Fruit fly (Drosophila melanogaster) whole organism, embryonic: Measurements from ENCODE around the gene Lrrk.

ENCODE experiments used
- CG10979 ChIP-seq: fragments of 200-800 bp; sonication (Bioruptor generic); optimal IDR thresholded peaks from 2 replicates; lab custom pipeline; 2018; ENCODE audit warnings: missing biosample characterization, mild to moderate bottlenecking, missing genetic modification characterization, moderate library complexity
- CG11085 ChIP-seq: fragments of 200-800 bp; sonication (Bioruptor generic); IDR thresholded peaks from 2 replicates; pipeline ENCODE4 v1.3.6; 2022; ENCODE audit warnings: missing biosample characterization, missing genetic modification characterization
- CG11723 ChIP-seq: fragments of 200-800 bp; sonication (Bioruptor generic); optimal IDR thresholded peaks from 2 replicates; lab custom pipeline; 2017; ENCODE audit warnings: missing biosample characterization, mild to moderate bottlenecking, missing genetic modification characterization
- CG13775 ChIP-seq: fragments of 200-800 bp; sonication (Bioruptor generic); optimal IDR thresholded peaks from 3 replicates; lab custom pipeline; 2017; ENCODE audit warnings: missing biosample characterization, mild to moderate bottlenecking, missing genetic modification characterization
- CG13894 ChIP-seq: fragments of 200-800 bp; sonication (Bioruptor generic); optimal IDR thresholded peaks from 3 replicates; lab custom pipeline; 2018; ENCODE audit warnings: missing biosample characterization, mild to moderate bottlenecking, missing genetic modification characterization, moderate library complexity
- CG1529 ChIP-seq: fragments of 200-800 bp; sonication (Bioruptor generic); optimal IDR thresholded peaks from 3 replicates; lab custom pipeline; 2018; ENCODE audit warnings: missing biosample characterization, missing genetic modification characterization
- CG15514 ChIP-seq: fragments of 200-800 bp; sonication (Bioruptor generic); optimal IDR thresholded peaks from 3 replicates; lab custom pipeline; 2017; ENCODE audit warnings: missing biosample characterization, missing genetic modification characterization, mild to moderate bottlenecking, moderate library complexity, missing genetic modification reagents
- CG16813 ChIP-seq: fragments of 200-800 bp; sonication (Bioruptor generic); IDR thresholded peaks from 3 replicates; pipeline ENCODE4 v1.3.6; 2022; ENCODE audit warnings: missing biosample characterization, missing genetic modification characterization; ENCODE audit not compliant: partially characterized antibody
- CG16815 ChIP-seq: fragments of 200-800 bp; sonication (Bioruptor generic); optimal IDR thresholded peaks from 3 replicates; lab custom pipeline; 2017; ENCODE audit warnings: missing biosample characterization, mild to moderate bottlenecking, missing genetic modification characterization
- CG18599 ChIP-seq: fragments of 200-800 bp; sonication (Bioruptor generic); optimal IDR thresholded peaks from 3 replicates; lab custom pipeline; 2017; ENCODE audit warnings: missing biosample characterization, missing genetic modification characterization, mild to moderate bottlenecking, moderate library complexity, missing genetic modification reagents
- CG2712 ChIP-seq: fragments of 200-800 bp; optimal IDR thresholded peaks from 3 replicates; lab custom pipeline; 2019; ENCODE audit warnings: missing biosample characterization, mild to moderate bottlenecking, missing genetic modification characterization, moderate library complexity
- CG4360 ChIP-seq: fragments of 200-800 bp; sonication (Bioruptor generic); IDR thresholded peaks from 2 replicates; pipeline ENCODE4 v1.3.6; 2022; ENCODE audit warnings: missing biosample characterization, missing genetic modification characterization
- CG6175 ChIP-seq: fragments of 200-800 bp; sonication (Bioruptor generic); IDR thresholded peaks from 3 replicates; pipeline ENCODE4 v1.3.6; 2022; ENCODE audit warnings: missing biosample characterization, missing genetic modification characterization
- CG6813 ChIP-seq: fragments of 200-800 bp; sonication (Bioruptor generic); optimal IDR thresholded peaks from 2 replicates; lab custom pipeline; 2017; ENCODE audit warnings: missing biosample characterization, missing genetic modification characterization, mild to moderate bottlenecking, moderate library complexity, missing genetic modification reagents
- CG7839 ChIP-seq: fragments of 200-800 bp; sonication (Bioruptor generic); optimal IDR thresholded peaks from 3 replicates; lab custom pipeline; 2018; ENCODE audit warnings: missing biosample characterization, mild to moderate bottlenecking, missing genetic modification characterization, moderate library complexity
- CG8478 ChIP-seq: fragments of >200 bp; optimal IDR thresholded peaks from 2 replicates; lab custom pipeline; 2018
- CG9932 ChIP-seq: fragments of 200-800 bp; sonication (Bioruptor generic); IDR thresholded peaks from 2 replicates; pipeline ENCODE4 v1.3.6; 2022; ENCODE audit warnings: missing biosample characterization, missing genetic modification characterization
- Dek ChIP-seq: fragments of 200-800 bp; sonication (Bioruptor generic); optimal IDR thresholded peaks from 3 replicates; lab custom pipeline; 2019; ENCODE audit warnings: missing biosample characterization, mild to moderate bottlenecking, missing genetic modification characterization, moderate library complexity
- Ets65A ChIP-seq: fragments of 200-800 bp; sonication (Bioruptor generic); peaks from one replicate; lab custom pipeline; 2016; ENCODE audit warnings: missing biosample characterization, missing genetic modification characterization
- GATAe ChIP-seq: fragments of 200-800 bp; sonication (Bioruptor generic); conservative IDR thresholded peaks from 2 replicates; pipeline ENCODE4 v1.3.6; 2022; ENCODE audit warnings: missing biosample characterization, missing genetic modification characterization
- HLH3B ChIP-seq: fragments of 200-800 bp; sonication (Bioruptor generic); IDR thresholded peaks from 2 replicates; pipeline ENCODE4 v1.3.6; 2022; ENCODE audit warnings: missing biosample characterization, missing genetic modification characterization
- HLH4C ChIP-seq: fragments of 200-800 bp; sonication (Bioruptor generic); IDR thresholded peaks from 3 replicates; pipeline ENCODE4 v1.3.6; 2022; ENCODE audit warnings: missing biosample characterization, missing genetic modification characterization; ENCODE audit not compliant: partially characterized antibody
- HLH54F ChIP-seq: fragments of 200-800 bp; sonication (Bioruptor generic); optimal IDR thresholded peaks from 3 replicates; lab custom pipeline; 2016; ENCODE audit warnings: missing biosample characterization, missing genetic modification characterization
- Lim3 ChIP-seq: fragments of 200-800 bp; sonication (Bioruptor generic); IDR thresholded peaks from 2 replicates; pipeline ENCODE4 v1.3.6; 2022; ENCODE audit warnings: missing biosample characterization, missing genetic modification characterization
- MESR4 ChIP-seq: fragments of 200-800 bp; sonication (Bioruptor generic); optimal IDR thresholded peaks from 2 replicates; lab custom pipeline; 2018; ENCODE audit warnings: missing biosample characterization, mild to moderate bottlenecking, missing genetic modification characterization, moderate library complexity
- Meics ChIP-seq: fragments of 200-800 bp; sonication (Bioruptor generic); optimal IDR thresholded peaks from 2 replicates; lab custom pipeline; 2017; ENCODE audit warnings: missing biosample characterization, mild to moderate bottlenecking, missing genetic modification characterization
- Scr ChIP-seq: fragments of 200-800 bp; sonication (Bioruptor generic); IDR thresholded peaks from 2 replicates; pipeline ENCODE4 v1.3.6; 2022; ENCODE audit warnings: missing biosample characterization, missing genetic modification characterization; ENCODE audit not compliant: partially characterized antibody
- Xbp1 ChIP-seq: fragments of 200-800 bp; sonication (Bioruptor generic); optimal IDR thresholded peaks from 3 replicates; lab custom pipeline; 2016; ENCODE audit warnings: missing biosample characterization, mild to moderate bottlenecking, missing genetic modification characterization
- bigmax ChIP-seq: fragments of 200-800 bp; sonication (Bioruptor generic); optimal IDR thresholded peaks from 2 replicates; lab custom pipeline; 2018; ENCODE audit warnings: missing biosample characterization, mild to moderate bottlenecking, missing genetic modification characterization
- chinmo ChIP-seq: fragments of 200-800 bp; sonication (Bioruptor generic); IDR thresholded peaks from 4 replicates; pipeline ENCODE4 v1.3.6; 2022; ENCODE audit warnings: missing biosample characterization, missing genetic modification characterization; ENCODE audit not compliant: partially characterized antibody
- da ChIP-seq: fragments of 200-800 bp; sonication (Bioruptor generic); optimal IDR thresholded peaks from 2 replicates; lab custom pipeline; 2016; ENCODE audit warnings: missing biosample characterization, missing genetic modification characterization
- disco-r ChIP-seq: fragments of 200-800 bp; sonication (Bioruptor generic); optimal IDR thresholded peaks from 2 replicates; lab custom pipeline; 2016; ENCODE audit warnings: missing biosample characterization, missing genetic modification characterization
- emc ChIP-seq: fragments of 200-800 bp; sonication (Bioruptor generic); optimal IDR thresholded peaks from 2 replicates; lab custom pipeline; 2016; ENCODE audit warnings: missing biosample characterization, missing genetic modification characterization
- ftz-f1 ChIP-seq: fragments of 200-800 bp; sonication (Bioruptor generic); optimal IDR thresholded peaks from 2 replicates; lab custom pipeline; 2016; ENCODE audit warnings: missing biosample characterization, missing genetic modification characterization
- gem ChIP-seq: fragments of 200-800 bp; sonication (Bioruptor generic); optimal IDR thresholded peaks from 2 replicates; lab custom pipeline; 2019; ENCODE audit warnings: missing biosample characterization, mild to moderate bottlenecking, missing genetic modification characterization, moderate library complexity
- gt ChIP-seq: fragments of 200-800 bp; sonication (Bioruptor generic); IDR thresholded peaks from 2 replicates; pipeline ENCODE4 v1.3.6; 2022; ENCODE audit warnings: missing biosample characterization, missing genetic modification characterization
- hb ChIP-seq: fragments of 200-800 bp; sonication (Bioruptor generic); IDR thresholded peaks from 3 replicates; pipeline ENCODE4 v1.3.6; 2022; ENCODE audit warnings: missing biosample characterization, missing genetic modification characterization; ENCODE audit not compliant: partially characterized antibody
- kay ChIP-seq: fragments of 200-800 bp; sonication (Bioruptor generic); optimal IDR thresholded peaks from 2 replicates; lab custom pipeline; 2016; ENCODE audit warnings: missing biosample characterization, missing genetic modification characterization
- lab ChIP-seq: fragments of 200-800 bp; sonication (Bioruptor generic); optimal IDR thresholded peaks from 3 replicates; lab custom pipeline; 2017; ENCODE audit warnings: missing biosample characterization, missing genetic modification characterization, mild to moderate bottlenecking, moderate library complexity, missing genetic modification reagents
- nom ChIP-seq: fragments of 200-800 bp; sonication (Bioruptor generic); optimal IDR thresholded peaks from 2 replicates; lab custom pipeline; 2017; ENCODE audit warnings: missing biosample characterization, missing genetic modification characterization, mild to moderate bottlenecking, moderate library complexity, missing genetic modification reagents
- pfk ChIP-seq: fragments of 200-800 bp; sonication (Bioruptor generic); optimal IDR thresholded peaks from 2 replicates; lab custom pipeline; 2018; ENCODE audit warnings: missing biosample characterization, mild to moderate bottlenecking, missing genetic modification characterization, moderate library complexity
- pzg ChIP-seq: fragments of 200-800 bp; sonication (Bioruptor generic); optimal IDR thresholded peaks from 3 replicates; lab custom pipeline; 2018; ENCODE audit warnings: missing biosample characterization, mild to moderate bottlenecking, missing genetic modification characterization, moderate library complexity
- sc ChIP-seq, 3 experiments: fragments of >200 bp in 2 of 3; fragments of 200-800 bp in 1 of 3; sonication (Bioruptor generic) in 1 of 3; optimal IDR thresholded peaks; 2 replicates in 2 of 3; 3 replicates in 1 of 3; lab custom pipeline; 2017; ENCODE audit warnings: mild to moderate bottlenecking in 1 of 3, missing biosample characterization in 1 of 3, missing genetic modification characterization in 1 of 3, missing genetic modification reagents in 1 of 3
- slbo ChIP-seq: fragments of 200-800 bp; sonication (Bioruptor generic); IDR thresholded peaks from 2 replicates; pipeline ENCODE4 v1.3.6; 2022; ENCODE audit warnings: missing biosample characterization, missing genetic modification characterization
- slou ChIP-seq: fragments of 200-800 bp; sonication (Bioruptor generic); optimal IDR thresholded peaks from 3 replicates; lab custom pipeline; 2016; ENCODE audit warnings: missing biosample characterization, missing genetic modification characterization
- tna ChIP-seq: fragments of 200-800 bp; sonication (Bioruptor generic); IDR thresholded peaks from 2 replicates; pipeline ENCODE4 v1.3.6; 2022; ENCODE audit warnings: missing biosample characterization, missing genetic modification characterization; ENCODE audit not compliant: partially characterized antibody

The Lrrk gene

dm6 chr3R:20586409-20586808 lies 48.9 kb upstream of the Lrrk start:
- TF ChIP-seq Xbp1 (GFP tag; lab: Kevin White, UChicago), result no peak
- no peak for TF ChIP-seq Lim3
- TF ChIP-seq nom (GFP tag; lab: Kevin White, UChicago), result no peak
- peak; percentile 55 for TF ChIP-seq Ets65A (GFP tag; lab: Kevin White, UChicago)
- TF ChIP-seq CG8478, result peak; percentile 57
- TF ChIP-seq, all 482 proteins: peak for 2

- TF ChIP-seq tna (no peak), CG13775 (GFP tag; lab: Kevin White, UChicago) (peak; percentile 75), lab (GFP tag; lab: Kevin White, UChicago) (peak; percentile 82), Meics (GFP tag; lab: Kevin White, UChicago) (peak; percentile 71), pzg (GFP tag; lab: Kevin White, UChicago) (peak; percentile 44), CG11085 (no peak), pfk (GFP tag; lab: Kevin White, UChicago) (no peak), CG6175 (GFP tag; lab: Robert Waterston, UW) (no peak), hb (GFP tag; lab: Robert Waterston, UW) (no peak), GATAe (GFP tag; lab: Robert Waterston, UW) (no peak), sc (optimal IDR thresholded peaks at IDR 0.05; lab: Kevin White, UChicago) (no peak), sc (GFP tag; optimal IDR thresholded peaks at IDR 0.05; lab: Kevin White, UChicago) (peak; percentile 79), ftz-f1 (GFP tag; lab: Kevin White, UChicago) (no peak), CG2712 (tag; lab: Kevin White, UChicago) (peak; percentile 84), Dek (tag; lab: Kevin White, UChicago) (no peak), HLH4C (GFP tag; lab: Robert Waterston, UW) (no peak), CG1529 (GFP tag; lab: Kevin White, UChicago) (peak; percentile 84), gem (peak; percentile 88), CG6813 (GFP tag; lab: Kevin White, UChicago) (peak; percentile 68), CG13894 (tag; lab: Kevin White, UChicago) (no peak), emc (GFP tag; lab: Kevin White, UChicago) (no peak), kay (GFP tag; lab: Kevin White, UChicago) (peak; percentile 68), CG10979 (peak; percentile 89), MESR4 (peak; percentile 97), CG7839 (tag; lab: Kevin White, UChicago) (peak; percentile 82), bigmax (GFP tag; lab: Kevin White, UChicago) (no peak), da (GFP tag; lab: Kevin White, UChicago) (no peak), gt (GFP tag; lab: Robert Waterston, UW) (no peak), CG11723 (GFP tag; lab: Kevin White, UChicago) (peak; percentile 75), CG18599 (GFP tag; lab: Kevin White, UChicago) (peak; percentile 79), disco-r (peak; percentile 26), HLH54F (peak; percentile 50), HLH3B (GFP tag; lab: Robert Waterston, UW) (peak; percentile 70), CG9932 (GFP tag; lab: Robert Waterston, UW) (no peak), CG4360 (GFP tag; lab: Robert Waterston, UW) (0 out of 2 replicates have a peak, but pooled peaks have one; percentile 22), CG16813 (0 out of 3 replicates have a peak, but pooled peaks have one; percentile 6), slbo (GFP tag; lab: Robert Waterston, UW) (peak; percentile 37; the same call in 1 of the 2 replicates), CG16815 (GFP tag; lab: Kevin White, UChicago) (peak; percentile 55), CG15514 (GFP tag; lab: Kevin White, UChicago) (peak; percentile 49), slou (no peak), chinmo (GFP tag; lab: Robert Waterston, UW) (0 out of 4 replicates have a peak, but pooled peaks have one; percentile 28), Scr (GFP tag; lab: Robert Waterston, UW) (no peak)
Measured at dm6 chr3R:20587630-20588479, 47.4 kb upstream of the Lrrk start, which contains the start of gene Septin2. TSS of gene Septin2 (minus strand) at chr3R:20588356.
